Fruit fly (Drosophila melanogaster) whole organism, prepupa: ENCODE data around the gene Taf4.
A peak's percentile ranks its signal among the peaks of the same experiment; 100 is the strongest.

Experiments
- Blimp-1 ChIP-seq: fragments of 200-800 bp; sonication (Bioruptor generic); optimal IDR thresholded peaks from 3 replicates; lab custom pipeline; 2017; ENCODE audit warnings: missing biosample characterization, missing genetic modification characterization, mild to moderate bottlenecking, moderate library complexity, missing genetic modification reagents
- CG10631 ChIP-seq: fragments of 200-800 bp; sonication (Bioruptor generic); optimal IDR thresholded peaks from 2 replicates; lab custom pipeline; 2016; ENCODE audit warnings: missing biosample characterization, missing genetic modification characterization
- CG10669 ChIP-seq: fragments of 200-800 bp; sonication (Bioruptor generic); optimal IDR thresholded peaks from 3 replicates; lab custom pipeline; 2018; ENCODE audit warnings: missing biosample characterization, mild to moderate bottlenecking, missing genetic modification characterization, moderate library complexity
- CG11294 ChIP-seq: fragments of 200-800 bp; sonication (Bioruptor generic); IDR thresholded peaks from 2 replicates; pipeline ENCODE4 v1.3.6; 2022; ENCODE audit warnings: missing biosample characterization, missing genetic modification characterization
- CG11762 ChIP-seq: fragments of 200-800 bp; sonication (Bioruptor generic); optimal IDR thresholded peaks from 3 replicates; lab custom pipeline; 2016; ENCODE audit warnings: missing biosample characterization, missing genetic modification characterization; ENCODE audit not compliant: insufficient read depth
- CG11902 ChIP-seq: fragments of 200-800 bp; sonication (Bioruptor generic); optimal IDR thresholded peaks from 3 replicates; lab custom pipeline; 2016; ENCODE audit warnings: missing biosample characterization, missing genetic modification characterization
- CG15336 ChIP-seq: fragments of 200-800 bp; sonication (Bioruptor generic); IDR thresholded peaks from 2 replicates; pipeline ENCODE4 v1.3.6; 2022; ENCODE audit warnings: missing biosample characterization, missing genetic modification characterization
- CG16779 ChIP-seq: fragments of 200-800 bp; sonication (Bioruptor generic); optimal IDR thresholded peaks from 3 replicates; lab custom pipeline; 2017; ENCODE audit warnings: missing biosample characterization, mild to moderate bottlenecking, missing genetic modification characterization
- CG3032 ChIP-seq: fragments of 200-800 bp; optimal IDR thresholded peaks from 2 replicates; lab custom pipeline; 2019; ENCODE audit warnings: missing biosample characterization, mild to moderate bottlenecking, missing genetic modification characterization, moderate library complexity
- CG31627 ChIP-seq: fragments of 200-800 bp; sonication (Bioruptor generic); optimal IDR thresholded peaks from 3 replicates; lab custom pipeline; 2016; ENCODE audit warnings: missing biosample characterization, missing genetic modification characterization
- CG34406 ChIP-seq: fragments of 200-800 bp; sonication (Bioruptor generic); optimal IDR thresholded peaks from 3 replicates; lab custom pipeline; 2016; ENCODE audit warnings: missing biosample characterization, missing genetic modification characterization
- CG4318 ChIP-seq: fragments of 200-800 bp; sonication (Bioruptor generic); optimal IDR thresholded peaks from 3 replicates; lab custom pipeline; 2017; ENCODE audit warnings: missing biosample characterization, mild to moderate bottlenecking, missing genetic modification characterization
- CG6163 ChIP-seq: fragments of 200-800 bp; sonication (Bioruptor generic); IDR thresholded peaks from 3 replicates; pipeline ENCODE4 v1.3.6; 2022; ENCODE audit warnings: missing biosample characterization, missing genetic modification characterization
- CG6276 ChIP-seq: fragments of 200-800 bp; sonication (Bioruptor generic); optimal IDR thresholded peaks from 2 replicates; lab custom pipeline; 2017; ENCODE audit warnings: missing biosample characterization, mild to moderate bottlenecking, missing genetic modification characterization
- CG6792 ChIP-seq: fragments of 200-800 bp; sonication (Bioruptor generic); optimal IDR thresholded peaks from 3 replicates; lab custom pipeline; 2016; ENCODE audit warnings: missing biosample characterization, missing genetic modification characterization
- CG6808 ChIP-seq: fragments of 200-800 bp; sonication (Bioruptor generic); optimal IDR thresholded peaks from 3 replicates; lab custom pipeline; 2017; ENCODE audit warnings: missing biosample characterization, missing genetic modification characterization, mild to moderate bottlenecking, moderate library complexity, missing genetic modification reagents
- CG6854 ChIP-seq: fragments of 200-800 bp; sonication (Bioruptor generic); optimal IDR thresholded peaks from 2 replicates; lab custom pipeline; 2017; ENCODE audit warnings: missing biosample characterization, mild to moderate bottlenecking, missing genetic modification characterization
- CG7368 ChIP-seq: fragments of 200-800 bp; sonication (Bioruptor generic); optimal IDR thresholded peaks from 3 replicates; lab custom pipeline; 2016; ENCODE audit warnings: missing biosample characterization, missing genetic modification characterization
- CG8119 ChIP-seq: fragments of 200-800 bp; sonication (Bioruptor generic); IDR thresholded peaks from 3 replicates; pipeline ENCODE4 v1.3.6; 2022; ENCODE audit warnings: missing biosample characterization, missing genetic modification characterization
- CG8632 ChIP-seq: fragments of 200-800 bp; sonication (Bioruptor generic); optimal IDR thresholded peaks from 3 replicates; lab custom pipeline; 2016; ENCODE audit warnings: missing biosample characterization, missing genetic modification characterization
- CG9139 ChIP-seq: fragments of 200-800 bp; sonication (Bioruptor generic); optimal IDR thresholded peaks from 3 replicates; lab custom pipeline; 2017; ENCODE audit warnings: missing biosample characterization, mild to moderate bottlenecking, missing genetic modification characterization
- Eip75B ChIP-seq: fragments of 200-800 bp; sonication (Bioruptor generic); optimal IDR thresholded peaks from 3 replicates; lab custom pipeline; 2016; ENCODE audit warnings: missing biosample characterization, missing genetic modification characterization
- Eip93F ChIP-seq: fragments of 200-800 bp; sonication (Bioruptor generic); optimal IDR thresholded peaks from 2 replicates; lab custom pipeline; 2016; ENCODE audit warnings: missing biosample characterization, mild to moderate bottlenecking, missing genetic modification characterization
- Ets21C ChIP-seq: fragments of 200-800 bp; sonication (Bioruptor generic); optimal IDR thresholded peaks from 3 replicates; lab custom pipeline; 2016; ENCODE audit warnings: missing biosample characterization, missing genetic modification characterization
- Ets96B ChIP-seq: fragments of 200-800 bp; optimal IDR thresholded peaks from 2 replicates; lab custom pipeline; 2019; ENCODE audit warnings: missing biosample characterization, mild to moderate bottlenecking, missing genetic modification characterization, moderate library complexity
- Gug ChIP-seq: fragments of 200-800 bp; sonication (Bioruptor generic); IDR thresholded peaks from 2 replicates; pipeline ENCODE4 v1.3.6; 2022; ENCODE audit warnings: missing biosample characterization, missing genetic modification characterization
- Hr38 ChIP-seq: sonication (Bioruptor generic); optimal IDR thresholded peaks from 2 replicates; lab custom pipeline; 2016; ENCODE audit warnings: missing biosample characterization, missing genetic modification characterization
- Hr39 ChIP-seq: fragments of 200-800 bp; sonication (Bioruptor generic); optimal IDR thresholded peaks from 2 replicates; lab custom pipeline; 2016; ENCODE audit warnings: missing biosample characterization, missing genetic modification characterization
- Lpt ChIP-seq: fragments of 200-800 bp; sonication (Bioruptor generic); optimal IDR thresholded peaks from 3 replicates; lab custom pipeline; 2016; ENCODE audit warnings: missing biosample characterization, missing genetic modification characterization
- Met ChIP-seq: fragments of 200-800 bp; sonication (Bioruptor generic); optimal IDR thresholded peaks from 3 replicates; lab custom pipeline; 2016; ENCODE audit warnings: missing biosample characterization, missing genetic modification characterization
- Smox ChIP-seq: fragments of 200-800 bp; sonication (Bioruptor generic); optimal IDR thresholded peaks from 3 replicates; lab custom pipeline; 2016; ENCODE audit warnings: missing biosample characterization, missing genetic modification characterization
- Sox14 ChIP-seq: fragments of 200-800 bp; sonication (Bioruptor generic); optimal IDR thresholded peaks from 3 replicates; lab custom pipeline; 2016; ENCODE audit warnings: missing biosample characterization, missing genetic modification characterization
- Sox15 ChIP-seq: fragments of 200-800 bp; sonication (Bioruptor generic); optimal IDR thresholded peaks from 3 replicates; lab custom pipeline; 2016; ENCODE audit warnings: missing biosample characterization, missing genetic modification characterization
- achi ChIP-seq: fragments of 200-800 bp; sonication (Bioruptor generic); optimal IDR thresholded peaks from 3 replicates; lab custom pipeline; 2016; ENCODE audit warnings: missing biosample characterization, missing genetic modification characterization
- acj6 ChIP-seq: fragments of 200-800 bp; sonication (Bioruptor generic); optimal IDR thresholded peaks from 3 replicates; lab custom pipeline; 2016; ENCODE audit warnings: missing biosample characterization, missing genetic modification characterization
- dac ChIP-seq: fragments of 200-800 bp; sonication (Bioruptor generic); optimal IDR thresholded peaks from 2 replicates; lab custom pipeline; 2017; ENCODE audit warnings: missing biosample characterization, mild to moderate bottlenecking, missing genetic modification characterization
- dsx ChIP-seq: fragments of 200-800 bp; optimal IDR thresholded peaks from 3 replicates; lab custom pipeline; 2019; ENCODE audit warnings: missing biosample characterization, mild to moderate bottlenecking, missing genetic modification characterization, moderate library complexity; ENCODE audit not compliant: poor library complexity, severe bottlenecking
- fd59A ChIP-seq: fragments of 200-800 bp; sonication (Bioruptor generic); optimal IDR thresholded peaks from 2 replicates; lab custom pipeline; 2017; ENCODE audit warnings: missing biosample characterization, mild to moderate bottlenecking, missing genetic modification characterization, missing genetic modification reagents
- fkh ChIP-seq: fragments of 200-800 bp; sonication (Bioruptor generic); optimal IDR thresholded peaks from 3 replicates; lab custom pipeline; 2017; ENCODE audit warnings: missing biosample characterization, mild to moderate bottlenecking, missing genetic modification characterization, moderate library complexity
- net ChIP-seq: fragments of 200-800 bp; sonication (Bioruptor generic); optimal IDR thresholded peaks from 3 replicates; lab custom pipeline; 2016; ENCODE audit warnings: missing biosample characterization, missing genetic modification characterization
- pdm3 ChIP-seq: fragments of 200-800 bp; sonication (Bioruptor generic); optimal IDR thresholded peaks from 3 replicates; lab custom pipeline; 2016; ENCODE audit warnings: missing biosample characterization, missing genetic modification characterization
- salr ChIP-seq, 2 experiments: fragments of 200-800 bp; sonication (Bioruptor generic); optimal IDR thresholded peaks; 3 replicates each; lab custom pipeline; 2016 to 2018; ENCODE audit warnings: missing biosample characterization in 2 of 2, missing genetic modification characterization in 2 of 2, mild to moderate bottlenecking in 1 of 2
- spab ChIP-seq: fragments of 200-800 bp; sonication (Bioruptor generic); optimal IDR thresholded peaks from 2 replicates; lab custom pipeline; 2017; ENCODE audit warnings: missing biosample characterization, mild to moderate bottlenecking, missing genetic modification characterization, missing genetic modification reagents
- ss ChIP-seq, 2 experiments: fragments of 200-800 bp; sonication (Bioruptor generic); optimal IDR thresholded peaks; 2 replicates in 1 of 2; 3 replicates in 1 of 2; lab custom pipeline; 2017 to 2018; ENCODE audit warnings: mild to moderate bottlenecking in 2 of 2, missing biosample characterization in 2 of 2, missing genetic modification characterization in 2 of 2, moderate library complexity in 1 of 2
- svp ChIP-seq: fragments of 200-800 bp; sonication (Bioruptor generic); peaks from one replicate; lab custom pipeline; 2016; ENCODE audit warnings: missing biosample characterization, missing genetic modification characterization
- topi ChIP-seq: fragments of 200-800 bp; sonication (Bioruptor generic); optimal IDR thresholded peaks from 3 replicates; lab custom pipeline; 2016; ENCODE audit warnings: missing biosample characterization, missing genetic modification characterization
- vri ChIP-seq: fragments of 200-800 bp; sonication (Bioruptor generic); optimal IDR thresholded peaks from 3 replicates; lab custom pipeline; 2016; ENCODE audit warnings: missing biosample characterization, mild to moderate bottlenecking, missing genetic modification characterization

Taf4 gene

dm6 chr3L:16167723-16168386 lies 54.8 kb downstream of the Taf4 start (continued):
- TF ChIP-seq CG3032 (tag; lab: Kevin White, UChicago) (peak; percentile 50), acj6 (GFP tag; lab: Kevin White, UChicago) (peak; percentile 53), CG8632 (peak; percentile 58), Ets21C (GFP tag; lab: Kevin White, UChicago) (no peak), topi (GFP tag; lab: Kevin White, UChicago) (peak; percentile 21), CG4318 (GFP tag; lab: Kevin White, UChicago) (no peak)
- TF ChIP-seq, all 60 proteins: peak for 18

- TF ChIP-seq CG10631 (peak; percentile 40), CG6792 (no peak), net (GFP tag; lab: Kevin White, UChicago) (no peak), acj6 (GFP tag; lab: Kevin White, UChicago) (peak; percentile 4), topi (GFP tag; lab: Kevin White, UChicago) (no peak), svp (GFP tag; lab: Kevin White, UChicago) (no peak), Hr39 (no peak), Met (GFP tag; lab: Kevin White, UChicago) (no peak), CG11294 (no peak), CG11762 (GFP tag; lab: Kevin White, UChicago) (peak; percentile 23), salr (GFP tag; optimal IDR thresholded peaks at IDR 0.05; lab: Kevin White, UChicago) (peak in 1 of 2 experiments; percentile 39), CG3032 (tag; lab: Kevin White, UChicago) (peak; percentile 61), Blimp-1 (GFP tag; lab: Kevin White, UChicago) (no peak), CG8119 (GFP tag; lab: Robert Waterston, UW) (no peak), CG15336 (GFP tag; lab: Robert Waterston, UW) (no peak), CG6163 (GFP tag; lab: Robert Waterston, UW) (no peak), CG34406 (GFP tag; lab: Kevin White, UChicago) (peak; percentile 26), fd59A (GFP tag; lab: Kevin White, UChicago) (no peak), Eip75B (GFP tag; lab: Kevin White, UChicago) (no peak), Sox15 (GFP tag; lab: Kevin White, UChicago) (no peak), Sox14 (GFP tag; lab: Kevin White, UChicago) (no peak), dsx (peak; percentile 36), Eip93F (GFP tag; lab: Kevin White, UChicago) (no peak), CG6854 (GFP tag; lab: Kevin White, UChicago) (no peak), vri (GFP tag; lab: Kevin White, UChicago) (no peak), Ets21C (GFP tag; lab: Kevin White, UChicago) (no peak), fkh (GFP tag; lab: Kevin White, UChicago) (no peak), CG7368 (GFP tag; lab: Kevin White, UChicago) (peak; percentile 6), pdm3 (GFP tag; lab: Kevin White, UChicago) (peak; percentile 2), spab (GFP tag; lab: Kevin White, UChicago) (peak; percentile 51), Smox (GFP tag; lab: Kevin White, UChicago) (no peak), CG10669 (GFP tag; lab: Kevin White, UChicago) (peak; percentile 16), CG31627 (GFP tag; lab: Kevin White, UChicago) (no peak), achi (peak; percentile 40), Lpt (peak; percentile 26), Gug (GFP tag; lab: Robert Waterston, UW) (no peak), Ets96B (tag; lab: Kevin White, UChicago) (peak; percentile 60), ss (GFP tag; optimal IDR thresholded peaks at IDR 0.05; lab: Kevin White, UChicago) (peak in 1 of 2 experiments; percentile 43), CG9139 (GFP tag; lab: Kevin White, UChicago) (no peak), CG6808 (GFP tag; lab: Kevin White, UChicago) (peak; percentile 21), Hr38 (GFP tag; lab: Kevin White, UChicago) (no peak), CG16779 (tag; lab: Kevin White, UChicago) (no peak), CG6276 (no peak), CG11902 (GFP tag; lab: Kevin White, UChicago) (no peak), dac (GFP tag; lab: Kevin White, UChicago) (no peak)
These were observed 55.6 kb downstream of the Taf4 start for dm6 chr3L:16168503-16169189.
